Fruit fly (Drosophila melanogaster): ENCODE measurements around the gene CG33493.

The CG33493 gene

DNA sequence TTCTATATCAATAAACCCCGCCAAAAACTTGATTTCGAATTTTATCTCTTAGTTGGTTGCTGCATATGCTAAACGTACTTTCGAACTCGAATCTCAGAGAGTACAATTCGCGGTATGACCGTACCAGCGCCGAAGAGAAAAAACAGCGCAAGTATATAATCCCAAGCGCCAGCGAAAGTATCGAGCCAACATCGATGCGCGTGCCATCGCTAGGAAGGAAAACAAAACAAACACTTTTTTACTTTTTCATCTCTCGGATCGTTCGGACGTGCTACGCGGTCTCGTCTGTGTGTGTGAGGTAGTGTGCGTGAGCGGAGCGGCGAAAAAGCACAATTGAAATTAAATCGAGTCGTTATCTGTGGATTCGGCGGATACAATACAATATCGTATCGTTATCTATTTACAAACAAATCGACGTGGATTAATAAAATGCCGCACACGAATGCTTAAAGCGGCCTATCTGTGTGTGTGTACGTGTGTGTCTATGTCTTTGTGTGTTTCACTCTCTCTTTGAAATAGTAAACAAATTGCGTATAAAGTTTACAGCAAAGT is 28.4 kb downstream of the CG33493 start, which contains the start of gene simj:
TSS of gene simj (plus strand) at position 229 of the 552 bp plus-strand sequence.
- TF ChIP-seq gsb-n (tag; optimal IDR thresholded peaks at IDR 0.05), result peak; percentile 30
- peak; percentile 11 for TF ChIP-seq CG7839 (tag; optimal IDR thresholded peaks at IDR 0.05)
- TF ChIP-seq CG7745 (tag; optimal IDR thresholded peaks at IDR 0.05), result peak; percentile 0
- no peak for TF ChIP-seq esg (GFP tag; conservative IDR thresholded peaks at IDR 0.05)
- TF ChIP-seq Rx (GFP tag; IDR thresholded peaks at IDR 0.05), result no peak
- peak; percentile 78 for TF ChIP-seq CG10267 (tag; optimal IDR thresholded peaks at IDR 0.05)
- TF ChIP-seq Neu2 (GFP tag; optimal IDR thresholded peaks at IDR 0.05; ENCODE audit: borderline replicate concordance), result no peak
- TF ChIP-seq CG12104 (GFP tag; optimal IDR thresholded peaks at IDR 0.05), result no peak
- TF ChIP-seq Hmr (GFP tag; optimal IDR thresholded peaks at IDR 0.05), result peak; percentile 68
- no peak for TF ChIP-seq cas (GFP tag; IDR thresholded peaks at IDR 0.05)
- TF ChIP-seq CG6654 (GFP tag; optimal IDR thresholded peaks at IDR 0.05), result no peak
- TF ChIP-seq lola (GFP tag; optimal IDR thresholded peaks at IDR 0.05), result peak in 1 of 3 experiments; percentile 41
- no peak; the same call in 1 of the 2 replicates for TF ChIP-seq HLH3B (GFP tag; IDR thresholded peaks at IDR 0.05)
- no peak for TF ChIP-seq wor (GFP tag; IDR thresholded peaks at IDR 0.05)
- TF ChIP-seq Bteb2 (GFP tag; optimal IDR thresholded peaks at IDR 0.05), result peak; percentile 34
- peak; percentile 40; the same call in 1 of the 2 replicates for TF ChIP-seq GATAe (GFP tag; conservative IDR thresholded peaks at IDR 0.05)
- TF ChIP-seq Nf-YA (GFP tag; IDR thresholded peaks at IDR 0.05), result no peak
- TF ChIP-seq gem (tag; optimal IDR thresholded peaks at IDR 0.05), result peak; percentile 8
- peak; percentile 26 for TF ChIP-seq HLH54F (GFP tag; optimal IDR thresholded peaks at IDR 0.05)
- TF ChIP-seq pzg (GFP tag; optimal IDR thresholded peaks at IDR 0.05), result peak; percentile 97
- peak; percentile 54 for TF ChIP-seq CG12155 (GFP tag; optimal IDR thresholded peaks at IDR 0.05)
- peak; percentile 58 for TF ChIP-seq CrebB (tag; optimal IDR thresholded peaks at IDR 0.05)
- TF ChIP-seq stc (GFP tag; IDR thresholded peaks at IDR 0.05), result no peak; the same call in 1 of the 2 replicates
- no peak for TF ChIP-seq CG17802 (tag; optimal IDR thresholded peaks at IDR 0.05)
- peak; percentile 72 for TF ChIP-seq onecut (GFP tag; IDR thresholded peaks at IDR 0.05)
- peak; percentile 84 for TF ChIP-seq tna (GFP tag; IDR thresholded peaks at IDR 0.05; ENCODE audit: partially characterized antibody)
- peak; percentile 73 for TF ChIP-seq pita (GFP tag; optimal IDR thresholded peaks at IDR 0.05)
- peak; percentile 85 for TF ChIP-seq unc-4 (GFP tag; IDR thresholded peaks at IDR 0.05; ENCODE audit: partially characterized antibody)
- TF ChIP-seq eve (GFP tag; optimal IDR thresholded peaks at IDR 0.05), result peak in 1 of 2 experiments; percentile 76
- peak; percentile 94 for TF ChIP-seq CG42726 (GFP tag; IDR thresholded peaks at IDR 0.05; ENCODE audit: partially characterized antibody)
- peak; percentile 27; the same call in 1 of the 3 replicates for TF ChIP-seq sr (GFP tag; IDR thresholded peaks at IDR 0.05)
- TF ChIP-seq HmgZ (tag; optimal IDR thresholded peaks at IDR 0.05), result peak; percentile 89
- peak; percentile 94 for TF ChIP-seq Opbp (GFP tag; IDR thresholded peaks at IDR 0.05; ENCODE audit: partially characterized antibody)
- TF ChIP-seq CG6683 (GFP tag; optimal IDR thresholded peaks at IDR 0.05), result peak; percentile 35
- TF ChIP-seq Deaf1 (tag; optimal IDR thresholded peaks at IDR 0.05), result peak; percentile 60
- no peak for TF ChIP-seq gt (GFP tag; IDR thresholded peaks at IDR 0.05)
- TF ChIP-seq Fer3 (tag; optimal IDR thresholded peaks at IDR 0.05), result peak; percentile 41
- TF ChIP-seq lilli (GFP tag; optimal IDR thresholded peaks at IDR 0.05), result peak; percentile 66
- no peak for TF ChIP-seq CG3847 (GFP tag; IDR thresholded peaks at IDR 0.05)
- TF ChIP-seq CG13624 (GFP tag; optimal IDR thresholded peaks at IDR 0.05), result peak; percentile 75
- no peak for TF ChIP-seq CG10654 (GFP tag; optimal IDR thresholded peaks at IDR 0.05)
- no peak for TF ChIP-seq Poxn (GFP tag; IDR thresholded peaks at IDR 0.05)
- TF ChIP-seq ash1 (GFP tag; optimal IDR thresholded peaks at IDR 0.05), result peak; percentile 77
- TF ChIP-seq B-H2 (GFP tag; optimal IDR thresholded peaks at IDR 0.05), result peak; percentile 87
- no peak for TF ChIP-seq CG33557 (GFP tag; optimal IDR thresholded peaks at IDR 0.05)
- no peak for TF ChIP-seq dan (GFP tag; IDR thresholded peaks at IDR 0.05)
- TF ChIP-seq CG3838 (GFP tag; optimal IDR thresholded peaks at IDR 0.05), result peak; percentile 51
- TF ChIP-seq Atf-2 (GFP tag; optimal IDR thresholded peaks at IDR 0.05), result no peak
- no peak for TF ChIP-seq CG14050 (GFP tag; IDR thresholded peaks at IDR 0.05)
- TF ChIP-seq jumu (GFP tag; optimal IDR thresholded peaks at IDR 0.05), result peak; percentile 46

All from whole organism, embryonic.